Worm (Caenorhabditis elegans): ENCODE data around the gene mcm-3AP.

DNA sequence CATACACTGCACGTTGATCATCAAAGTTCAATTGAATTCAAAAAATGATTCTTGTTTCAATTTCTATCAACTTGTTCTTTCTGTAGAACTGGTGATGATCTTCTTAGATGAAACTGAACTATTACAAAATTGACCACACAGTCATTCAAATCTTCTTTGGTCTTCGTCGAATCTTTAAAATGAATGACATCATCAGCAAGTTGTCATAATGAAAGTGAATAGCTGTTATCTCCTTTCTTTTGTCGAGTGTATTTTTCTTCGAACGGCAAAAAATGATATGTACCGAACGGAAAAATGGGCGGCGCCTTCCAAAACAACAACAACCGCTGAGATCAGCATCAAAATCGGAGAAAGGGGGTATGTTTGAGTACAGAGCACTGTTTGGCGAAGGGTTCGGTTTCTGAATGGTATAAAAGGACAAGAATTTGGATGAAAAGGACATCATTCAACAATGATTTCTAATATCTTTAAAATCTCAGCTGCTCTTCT is 29.0 kb downstream of the mcm-3AP start, which contains the start of gene ora-1:
- no peak for TF ChIP-seq zag-1 (tag; optimal IDR thresholded peaks at IDR 0.05)
- TF ChIP-seq ceh-16 (tag; optimal IDR thresholded peaks at IDR 0.05), result no peak
- no peak for TF ChIP-seq ama-1 (optimal IDR thresholded peaks at IDR 0.05)
- TF ChIP-seq unc-62 (GFP tag; optimal IDR thresholded peaks at IDR 0.05), result no peak
- TF ChIP-seq nhr-237 (tag; optimal IDR thresholded peaks at IDR 0.05), result no peak
- TF ChIP-seq mdl-1 (tag; optimal IDR thresholded peaks at IDR 0.05), result no peak
- no peak for TF ChIP-seq lin-39 (tag; optimal IDR thresholded peaks at IDR 0.05)
- no peak for TF ChIP-seq aly-2 (tag; optimal IDR thresholded peaks at IDR 0.05)
- no peak for TF ChIP-seq peb-1 (tag; optimal IDR thresholded peaks at IDR 0.05)
- TF ChIP-seq unc-39 (tag; optimal IDR thresholded peaks at IDR 0.05), result no peak
- TF ChIP-seq ztf-4 (tag; optimal IDR thresholded peaks at IDR 0.05), result no peak
- TF ChIP-seq nhr-77 (tag; optimal IDR thresholded peaks at IDR 0.05), result no peak
- no peak for TF ChIP-seq fos-1 (tag; optimal IDR thresholded peaks at IDR 0.05)
- TF ChIP-seq nhr-12 (tag; optimal IDR thresholded peaks at IDR 0.05), result no peak
